Fruit fly (Drosophila melanogaster) whole organism: ENCODE data around the gene t-cup.

Experiments used
- CG8478 ChIP-seq: fragments of >200 bp; optimal IDR thresholded peaks from 2 replicates; lab custom pipeline; 2018; ENCODE audit warnings: inconsistent platforms
- Dll ChIP-seq: fragments of >200 bp; optimal IDR thresholded peaks from 2 replicates; lab custom pipeline; 2017
- EcR ChIP-seq, 2 experiments: fragments of >200 bp; optimal IDR thresholded peaks; 2 replicates each; lab custom pipeline; 2017; ENCODE audit warnings: missing biosample characterization in 2 of 2, missing genetic modification characterization in 2 of 2, missing genetic modification reagents in 2 of 2
- pan ChIP-seq: fragments of >200 bp; optimal IDR thresholded peaks from 2 replicates; lab custom pipeline; 2017
- psq ChIP-seq: fragments of >200 bp; optimal IDR thresholded peaks from 2 replicates; lab custom pipeline; 2017
- usp ChIP-seq: fragments of >200 bp; optimal IDR thresholded peaks from 2 replicates; lab custom pipeline; 2017; ENCODE audit warnings: missing biosample characterization, missing genetic modification characterization, mixed read lengths

Gene t-cup

DNA sequence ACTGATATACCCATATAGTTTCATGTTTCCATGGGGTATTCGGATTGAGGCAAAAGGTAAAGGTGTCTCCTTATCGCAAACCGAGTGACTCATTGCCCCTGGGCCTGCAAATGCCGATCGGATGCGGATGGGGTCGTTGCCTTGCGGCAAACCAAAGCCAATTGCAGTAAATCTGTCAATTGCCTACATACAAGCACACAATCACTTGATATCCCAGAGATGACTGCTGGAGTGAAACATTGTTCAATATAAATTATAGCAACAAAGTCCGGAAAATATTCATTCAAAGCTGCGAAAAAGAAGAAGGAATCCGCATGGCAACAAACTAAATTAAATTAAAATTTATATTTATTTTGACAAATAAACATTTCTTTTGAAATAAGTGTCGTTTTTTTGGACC, 35.5 kb upstream of the t-cup start:
- TF ChIP-seq pan (lab: Kevin White, UChicago) (no peak), CG8478 (lab: Kevin White, UChicago) (no peak), psq (lab: Kevin White, UChicago) (no peak), Dll (no peak), usp (no peak), EcR (GFP tag; optimal IDR thresholded peaks at IDR 0.05; lab: Kevin White, UChicago) (no peak)

DNA sequence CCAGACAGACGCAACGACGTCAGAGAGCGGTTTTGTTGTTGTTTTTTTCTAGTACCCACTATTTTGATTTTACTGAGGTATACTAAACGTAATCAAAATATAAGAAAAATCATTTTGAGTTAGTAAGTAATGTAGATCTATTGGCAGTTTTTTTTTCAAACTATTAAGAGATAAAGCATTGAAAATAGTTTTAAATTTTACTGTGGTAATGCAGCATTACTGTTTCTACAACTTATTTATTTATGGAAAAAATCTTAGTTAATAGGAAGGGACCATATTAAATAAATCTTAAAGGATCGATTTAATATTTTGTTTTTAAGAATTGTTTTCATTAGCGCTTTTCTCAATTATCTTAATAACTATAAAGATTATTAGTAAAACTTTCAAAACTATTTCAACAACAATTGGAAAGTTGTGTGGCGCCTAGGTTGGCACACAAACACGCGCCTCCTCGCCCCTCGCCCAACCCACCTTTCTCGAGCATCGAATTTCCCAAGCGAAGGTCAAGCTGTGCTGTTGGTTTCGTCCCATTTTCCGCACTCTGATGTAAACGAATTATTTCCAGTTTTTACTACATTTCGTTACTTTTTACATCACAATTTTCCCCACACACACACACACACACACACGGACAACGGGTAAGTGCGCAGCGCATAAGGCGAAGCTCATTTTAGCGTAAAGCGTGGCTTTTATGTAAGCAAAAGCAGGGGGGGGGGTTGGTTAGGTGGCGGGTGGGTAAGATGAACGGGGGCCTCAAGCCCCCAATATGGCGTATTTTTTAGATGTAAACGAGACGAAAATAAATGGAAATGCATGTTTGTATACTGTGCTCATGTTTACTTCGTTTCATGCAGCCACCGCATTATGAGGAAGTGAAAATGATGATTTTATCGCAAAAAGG, 33.1 kb upstream of the t-cup start:
- TF ChIP-seq psq (lab: Kevin White, UChicago) (no peak), Dll (no peak), CG8478 (lab: Kevin White, UChicago) (no peak), pan (lab: Kevin White, UChicago) (no peak), usp (no peak), EcR (GFP tag; optimal IDR thresholded peaks at IDR 0.05; lab: Kevin White, UChicago) (no peak)

DNA sequence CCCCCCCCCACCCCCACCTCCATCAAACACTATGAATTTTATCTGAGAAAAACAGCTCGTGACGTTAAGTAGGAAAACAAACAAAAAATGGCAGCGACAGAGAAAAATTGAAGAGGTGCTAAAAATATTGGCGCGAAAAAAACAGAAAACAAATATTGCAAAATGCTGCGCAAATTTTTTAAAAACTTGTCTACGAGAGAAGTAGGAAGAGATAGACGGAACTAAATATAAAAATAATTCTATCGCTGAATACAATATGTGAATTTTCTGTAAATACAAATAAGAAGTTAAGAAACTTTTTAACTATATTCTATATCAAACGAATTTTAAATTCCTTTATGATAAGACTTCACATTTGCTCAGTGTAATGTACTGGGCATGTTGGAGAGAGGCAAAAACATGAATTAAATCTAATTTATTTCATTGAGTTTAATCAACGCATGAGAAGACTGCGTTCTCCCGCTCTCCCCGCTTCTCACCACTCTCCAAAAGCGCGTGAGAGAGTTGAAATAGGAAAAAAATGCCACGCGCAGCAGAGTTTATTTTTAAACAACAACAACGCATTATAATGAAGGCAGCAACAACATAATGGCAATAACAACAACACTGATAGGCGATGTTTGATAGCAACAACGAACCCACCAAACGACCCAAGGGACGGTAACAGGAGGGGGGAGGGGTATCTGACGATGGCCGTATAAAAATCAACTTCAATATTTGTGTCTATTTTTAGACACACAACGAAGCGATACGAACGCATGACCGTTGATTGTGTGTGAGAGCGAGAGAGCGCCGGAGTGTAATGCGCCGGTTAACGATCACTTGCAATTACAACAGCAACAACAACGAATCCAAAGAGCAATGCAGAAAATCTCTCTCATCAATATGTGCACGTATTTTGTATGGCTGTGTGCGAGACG, 32.2 kb upstream of the t-cup start:
- TF ChIP-seq Dll (no peak), usp (no peak), psq (lab: Kevin White, UChicago) (no peak), EcR (GFP tag; optimal IDR thresholded peaks at IDR 0.05; lab: Kevin White, UChicago) (no peak), CG8478 (lab: Kevin White, UChicago) (no peak), pan (lab: Kevin White, UChicago) (no peak)

DNA sequence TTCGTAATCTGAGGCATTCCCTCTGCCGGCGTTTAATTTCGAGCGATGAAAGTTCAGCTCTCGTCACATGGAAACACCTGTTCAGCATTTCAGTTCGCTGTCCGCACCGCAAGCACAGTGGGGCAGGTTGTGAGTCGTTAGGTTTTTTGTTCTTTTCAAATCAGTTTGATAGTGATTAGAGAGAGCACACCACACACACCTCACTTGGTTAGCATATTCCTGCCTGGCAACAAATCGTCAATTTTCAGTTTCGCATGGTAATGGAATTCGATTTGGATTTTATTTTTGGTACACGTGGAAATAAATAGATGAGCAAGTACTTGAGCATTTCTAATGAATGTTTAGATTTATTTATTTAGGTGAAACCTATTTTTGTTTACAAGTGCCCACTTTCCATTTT, 31.2 kb upstream of the t-cup start:
- no peak for TF ChIP-seq pan (lab: Kevin White, UChicago)
- no peak for TF ChIP-seq usp

DNA sequence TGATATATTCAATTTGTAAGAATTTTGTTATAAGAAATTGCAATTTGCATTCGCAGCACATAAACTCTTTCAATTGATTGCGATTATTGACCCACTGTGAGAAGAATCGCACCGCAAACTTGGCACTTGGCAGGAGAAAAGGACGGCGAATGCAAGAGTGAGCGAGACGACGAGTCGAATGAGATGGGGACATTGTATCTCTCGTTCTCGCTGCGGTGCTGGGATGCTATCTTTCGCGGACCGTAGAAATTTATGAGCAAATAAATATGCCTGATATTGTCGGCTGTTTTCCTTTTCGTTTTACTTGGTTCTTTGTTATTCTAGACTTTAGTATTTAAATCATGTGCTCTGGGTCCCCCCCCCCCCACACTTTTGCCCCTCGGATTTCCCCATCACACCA, 30.5 kb upstream of the t-cup start:
- TF ChIP-seq pan (lab: Kevin White, UChicago) (no peak), EcR (GFP tag; optimal IDR thresholded peaks at IDR 0.05; lab: Kevin White, UChicago) (peak in 1 of 2 experiments; percentile 17), Dll (no peak), CG8478 (lab: Kevin White, UChicago) (peak; percentile 23)

DNA sequence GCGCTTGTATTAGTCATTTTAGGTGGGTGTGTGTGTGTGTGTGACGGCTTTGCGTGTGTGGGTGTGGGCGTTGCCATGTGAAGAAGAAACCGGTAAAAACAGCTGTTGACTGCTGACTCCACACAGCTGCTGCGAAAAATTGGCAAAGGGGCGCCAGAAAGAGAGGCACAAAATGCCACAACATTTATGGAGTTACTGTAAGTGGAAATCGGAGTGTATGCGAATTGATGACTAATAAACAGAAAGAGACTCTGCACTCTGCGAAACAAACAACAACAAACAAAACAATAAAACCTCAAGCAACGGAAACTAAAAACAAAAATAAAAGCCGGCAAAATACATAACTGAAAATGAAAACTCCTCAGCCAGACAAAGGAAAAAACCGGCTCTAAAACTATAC, 27.0 kb upstream of the t-cup start:
- TF ChIP-seq CG8478 (lab: Kevin White, UChicago), result no peak
- TF ChIP-seq usp, result no peak
- TF ChIP-seq psq (lab: Kevin White, UChicago), result no peak

DNA sequence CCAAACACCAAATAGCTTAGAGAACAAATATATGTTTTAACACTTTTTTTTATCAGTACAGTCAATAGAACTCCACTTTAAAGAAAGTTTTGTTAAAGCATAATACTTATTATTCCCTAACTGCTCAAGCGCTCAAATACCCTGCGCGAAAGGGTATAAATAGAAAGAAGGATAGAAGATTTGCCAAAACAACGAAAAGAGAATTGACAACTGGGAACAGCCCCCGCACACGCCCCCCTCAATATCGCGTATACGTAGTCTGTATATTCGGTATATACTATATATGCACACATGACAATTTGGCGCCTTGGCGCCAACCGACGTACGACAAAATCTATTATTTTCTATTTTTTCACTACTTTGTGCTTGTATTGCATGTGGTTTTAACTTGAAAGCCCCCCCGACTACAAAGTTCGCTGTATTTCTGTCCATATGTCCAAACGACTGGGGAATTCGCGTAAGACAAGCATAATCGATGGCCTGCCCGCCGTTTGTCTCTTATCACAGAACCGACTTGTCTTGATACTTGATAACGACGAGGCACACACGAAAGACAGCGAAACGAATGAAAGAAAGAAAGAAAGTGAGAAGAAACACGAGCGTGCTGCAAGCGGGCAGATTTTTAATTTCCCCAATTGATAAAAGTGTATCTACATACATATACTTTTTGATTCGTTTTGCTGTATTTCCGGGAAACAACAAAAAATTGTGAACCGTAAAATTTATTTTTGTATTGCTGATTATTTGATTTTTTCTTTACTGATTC, 24.6 kb upstream of the t-cup start:
- TF ChIP-seq Dll, result no peak
- TF ChIP-seq psq (lab: Kevin White, UChicago), result no peak
- TF ChIP-seq CG8478 (lab: Kevin White, UChicago), result no peak
- TF ChIP-seq pan (lab: Kevin White, UChicago), result no peak
- no peak for TF ChIP-seq EcR (GFP tag; optimal IDR thresholded peaks at IDR 0.05; lab: Kevin White, UChicago)
- no peak for TF ChIP-seq usp

DNA sequence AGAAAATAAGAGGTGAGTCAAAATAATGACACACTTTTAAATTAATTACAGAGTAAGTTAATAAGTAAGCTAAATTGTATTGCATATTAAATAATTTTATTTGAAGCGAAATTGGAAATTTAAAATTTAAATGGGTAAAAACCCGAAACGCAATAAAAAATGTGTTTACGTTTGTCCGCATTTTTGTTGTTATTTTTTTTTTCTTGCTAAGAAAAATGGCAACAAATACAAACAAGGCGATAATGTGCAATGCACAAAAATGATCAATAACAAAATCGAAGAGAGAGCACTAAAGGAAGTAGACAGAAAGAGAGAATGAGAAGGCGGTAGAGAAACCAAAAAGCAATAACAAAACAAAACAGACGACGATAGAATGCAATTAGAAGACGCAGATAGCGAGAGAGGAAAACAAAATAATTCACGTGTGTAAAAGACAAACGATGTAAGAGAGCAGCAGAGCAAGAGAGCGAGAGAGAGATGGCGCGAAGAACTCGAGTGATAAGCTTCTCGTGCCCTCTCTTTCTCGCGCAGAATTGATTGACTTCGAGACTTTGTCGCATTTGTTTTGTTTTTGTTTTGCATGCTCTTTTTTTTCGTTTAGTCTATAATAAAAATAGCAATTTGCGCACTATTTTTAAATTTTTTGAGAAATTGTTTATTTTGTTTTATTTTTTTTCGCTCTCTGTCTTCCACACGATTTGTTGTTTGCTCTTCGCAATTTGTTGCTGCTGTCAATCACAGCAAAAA, 23.8 kb upstream of the t-cup start:
- TF ChIP-seq psq (lab: Kevin White, UChicago) (no peak), usp (no peak), Dll (no peak), EcR (GFP tag; optimal IDR thresholded peaks at IDR 0.05; lab: Kevin White, UChicago) (no peak), CG8478 (lab: Kevin White, UChicago) (no peak), pan (lab: Kevin White, UChicago) (no peak)

DNA sequence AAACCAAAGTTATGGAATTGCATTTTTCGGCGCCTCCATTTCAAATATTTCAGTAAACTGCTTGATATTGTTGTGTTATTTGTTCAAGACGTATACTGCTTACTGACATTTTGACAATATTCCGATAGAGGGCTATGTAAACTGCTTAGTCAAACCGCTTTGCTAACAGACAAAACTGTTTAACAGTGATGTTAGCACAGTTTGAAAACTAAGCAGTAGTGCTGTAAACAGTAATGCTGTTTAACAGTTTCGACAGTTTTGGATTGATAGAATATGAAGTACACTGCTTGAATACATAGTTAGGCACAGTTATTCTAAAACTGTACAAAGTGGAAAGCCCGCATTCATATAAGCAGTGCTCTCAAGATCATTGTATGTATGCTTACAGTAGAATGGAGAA, 23.1 kb upstream of the t-cup start:
- TF ChIP-seq Dll (no peak), psq (lab: Kevin White, UChicago) (no peak), usp (no peak), EcR (GFP tag; optimal IDR thresholded peaks at IDR 0.05; lab: Kevin White, UChicago) (no peak), pan (lab: Kevin White, UChicago) (no peak), CG8478 (lab: Kevin White, UChicago) (no peak)

DNA sequence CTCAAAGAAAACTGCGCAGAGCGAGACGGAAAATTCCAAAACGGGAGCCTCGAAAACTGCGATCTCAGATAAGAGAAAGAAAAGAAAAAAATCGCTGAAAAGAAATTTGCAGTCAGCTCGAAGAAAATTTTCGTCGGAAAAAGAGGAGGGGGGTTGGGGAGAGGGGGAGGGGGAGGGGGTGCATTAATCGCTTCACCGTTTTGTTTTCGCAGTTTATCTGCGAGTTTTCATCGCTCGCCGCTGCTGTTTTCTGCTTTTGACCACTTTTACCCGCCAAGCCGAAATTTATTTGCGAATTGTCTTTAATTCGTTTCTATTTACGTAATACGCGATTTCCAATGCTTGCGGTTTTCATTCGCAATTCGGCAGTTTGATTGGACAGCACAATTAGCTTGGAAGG, 22.1 kb upstream of the t-cup start:
- no peak for TF ChIP-seq Dll
- no peak for TF ChIP-seq pan (lab: Kevin White, UChicago)
- TF ChIP-seq usp, result no peak
- no peak for TF ChIP-seq CG8478 (lab: Kevin White, UChicago)
- no peak for TF ChIP-seq psq (lab: Kevin White, UChicago)
- TF ChIP-seq EcR (GFP tag; optimal IDR thresholded peaks at IDR 0.05; lab: Kevin White, UChicago), result no peak

DNA sequence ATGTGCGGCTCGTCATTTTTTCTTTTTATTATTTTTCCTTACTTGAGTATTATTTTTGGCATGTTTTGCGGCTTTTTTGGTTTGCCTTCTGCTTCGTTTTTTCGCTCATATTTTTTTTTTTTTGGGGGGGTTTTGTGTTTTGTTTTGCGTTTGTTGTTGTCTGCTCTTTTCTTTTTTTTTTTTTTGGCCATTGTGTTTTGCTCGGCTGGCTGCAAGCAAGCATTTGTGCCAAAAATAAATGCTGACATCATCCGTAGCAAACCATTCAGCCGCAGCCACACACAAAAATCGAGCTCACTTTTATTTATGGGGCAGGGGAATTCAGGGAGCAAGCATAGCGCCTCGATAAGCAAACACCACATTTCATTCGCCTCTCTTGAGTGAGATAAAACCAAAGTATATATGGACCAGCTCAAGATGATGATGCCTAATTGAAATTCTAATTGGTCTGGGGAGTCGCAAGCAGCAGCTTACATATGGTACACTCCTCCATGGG, 16.8 kb upstream of the t-cup start:
- TF ChIP-seq EcR (GFP tag; optimal IDR thresholded peaks at IDR 0.05; lab: Kevin White, UChicago), result no peak
- no peak for TF ChIP-seq usp
- TF ChIP-seq Dll, result no peak
